Worm (Caenorhabditis elegans) whole organism, mixed stage, embryonic: ENCODE measurements around the gene gst-26.
A peak's percentile ranks its signal among the peaks of the same experiment; 100 is the strongest.

Source experiments
- bed-3 ChIP-seq: fragments of 200-800 bp; sonication (Bioruptor generic); optimal IDR thresholded peaks from 3 replicates; lab custom pipeline; 2018; ENCODE audit warnings: mild to moderate bottlenecking, missing genetic modification characterization, moderate library complexity, missing compliant biosample characterization
- blmp-1 ChIP-seq: fragments of 150-350 bp; optimal IDR thresholded peaks from 2 replicates; lab custom pipeline; 2014; ENCODE audit warnings: missing biosample characterization, missing genetic modification characterization
- ceh-39 ChIP-seq: fragments of 150-350 bp; optimal IDR thresholded peaks from 2 replicates; lab custom pipeline; 2014; ENCODE audit warnings: missing biosample characterization, missing genetic modification characterization
- ceh-43 ChIP-seq: fragments of 200-800 bp; sonication (Bioruptor generic); optimal IDR thresholded peaks from 2 replicates; lab custom pipeline; 2018; ENCODE audit warnings: mild to moderate bottlenecking, missing genetic modification characterization, moderate library complexity, missing compliant biosample characterization
- ceh-83 ChIP-seq: fragments of 200-800 bp; sonication (Bioruptor generic); optimal IDR thresholded peaks from 2 replicates; lab custom pipeline; 2018; ENCODE audit warnings: mild to moderate bottlenecking, missing genetic modification characterization, missing compliant biosample characterization
- ces-1 ChIP-seq: fragments of 150-350 bp; optimal IDR thresholded peaks from 2 replicates; lab custom pipeline; 2014; ENCODE audit warnings: missing biosample characterization, missing genetic modification reagents, missing genetic modification characterization
- cnd-1 ChIP-seq: fragments of 200-800 bp; sonication (Bioruptor generic); optimal IDR thresholded peaks from 2 replicates; lab custom pipeline; 2018; ENCODE audit warnings: mild to moderate bottlenecking, missing genetic modification characterization, missing compliant biosample characterization
- drap-1 ChIP-seq: fragments of 200-800 bp; sonication (Bioruptor generic); optimal IDR thresholded peaks from 3 replicates; lab custom pipeline; 2018; ENCODE audit warnings: mild to moderate bottlenecking, missing genetic modification characterization, missing compliant biosample characterization
- elt-1 ChIP-seq: sonication (generic microtip); optimal IDR thresholded peaks from 2 replicates; lab custom pipeline; 2017; ENCODE audit warnings: missing genetic modification characterization, mild to moderate bottlenecking, missing compliant biosample characterization, antibody characterized with exemption, moderate library complexity, borderline replicate concordance; ENCODE audit not compliant: insufficient read depth
- elt-3 ChIP-seq: fragments of 150-350 bp; optimal IDR thresholded peaks from 2 replicates; lab custom pipeline; 2014; ENCODE audit warnings: missing biosample characterization, missing genetic modification characterization
- flh-1 ChIP-seq: fragments of 200-800 bp; sonication (Bioruptor generic); optimal IDR thresholded peaks from 2 replicates; lab custom pipeline; 2018; ENCODE audit warnings: mild to moderate bottlenecking, missing genetic modification characterization, moderate library complexity, missing compliant biosample characterization
- ham-2 ChIP-seq: fragments of 200-800 bp; sonication (Bioruptor generic); optimal IDR thresholded peaks from 2 replicates; lab custom pipeline; 2018; ENCODE audit warnings: mild to moderate bottlenecking, missing genetic modification characterization, missing compliant biosample characterization
- hlh-1 ChIP-seq: fragments of 150-350 bp; optimal IDR thresholded peaks from 2 replicates; lab custom pipeline; 2014; ENCODE audit warnings: missing biosample characterization, missing genetic modification reagents, missing genetic modification characterization
- lin-13 ChIP-seq: fragments of 150-350 bp; optimal IDR thresholded peaks from 2 replicates; lab custom pipeline; 2014; ENCODE audit warnings: missing biosample characterization, missing genetic modification characterization
- lin-32 ChIP-seq: fragments of 200-800 bp; sonication (Bioruptor generic); optimal IDR thresholded peaks from 2 replicates; lab custom pipeline; 2018; ENCODE audit warnings: mild to moderate bottlenecking, missing genetic modification characterization, missing compliant biosample characterization
- lsy-2 ChIP-seq: fragments of 150-350 bp; optimal IDR thresholded peaks from 2 replicates; lab custom pipeline; 2014; ENCODE audit warnings: missing biosample characterization, missing genetic modification characterization
- mab-5 ChIP-seq: fragments of 150-350 bp; optimal IDR thresholded peaks from 2 replicates; lab custom pipeline; 2014; ENCODE audit warnings: missing biosample characterization, missing genetic modification characterization
- mep-1 ChIP-seq: fragments of 150-350 bp; optimal IDR thresholded peaks from 2 replicates; lab custom pipeline; 2017; ENCODE audit warnings: missing biosample characterization, missing genetic modification reagents, missing genetic modification characterization, inconsistent platforms
- mls-2 ChIP-seq: sonication (generic microtip); optimal IDR thresholded peaks from 2 replicates; lab custom pipeline; 2016; ENCODE audit warnings: mild to moderate bottlenecking, missing genetic modification characterization, moderate library complexity, missing compliant biosample characterization
- nhr-12 ChIP-seq: fragments of 150-350 bp; optimal IDR thresholded peaks from 2 replicates; lab custom pipeline; 2014; ENCODE audit warnings: missing biosample characterization, missing genetic modification characterization
- nhr-2 ChIP-seq: fragments of 150-350 bp; optimal IDR thresholded peaks from 2 replicates; lab custom pipeline; 2014; ENCODE audit warnings: missing biosample characterization, missing genetic modification characterization
- nhr-237 ChIP-seq: fragments of 150-350 bp; optimal IDR thresholded peaks from 2 replicates; lab custom pipeline; 2014; ENCODE audit warnings: missing biosample characterization, missing genetic modification characterization
- nhr-28 ChIP-seq: fragments of 150-350 bp; optimal IDR thresholded peaks from 2 replicates; lab custom pipeline; 2014; ENCODE audit warnings: missing biosample characterization, missing genetic modification characterization
- nhr-76 ChIP-seq: sonication (generic microtip); optimal IDR thresholded peaks from 2 replicates; lab custom pipeline; 2017; ENCODE audit warnings: missing biosample characterization, missing genetic modification characterization
- pha-4 ChIP-seq: fragments of 150-350 bp; optimal IDR thresholded peaks from 2 replicates; lab custom pipeline; 2018; ENCODE audit warnings: missing biosample characterization, missing genetic modification reagents, missing genetic modification characterization
- snpc-4 ChIP-seq: fragments of 150-350 bp; optimal IDR thresholded peaks from 2 replicates; lab custom pipeline; 2014; ENCODE audit warnings: missing biosample characterization, missing genetic modification characterization
- sptf-1 ChIP-seq: sonication (generic microtip); optimal IDR thresholded peaks from 2 replicates; lab custom pipeline; 2017; ENCODE audit warnings: mild to moderate bottlenecking, missing genetic modification characterization, moderate library complexity, missing compliant biosample characterization
- tbx-8 ChIP-seq: fragments of 200-800 bp; sonication (Bioruptor generic); optimal IDR thresholded peaks from 2 replicates; lab custom pipeline; 2018; ENCODE audit warnings: mild to moderate bottlenecking, missing genetic modification characterization, moderate library complexity, missing compliant biosample characterization
- unc-120 ChIP-seq: sonication (generic microtip); optimal IDR thresholded peaks from 2 replicates; lab custom pipeline; 2017; ENCODE audit warnings: missing genetic modification characterization, missing compliant biosample characterization; ENCODE audit not compliant: poor library complexity, severe bottlenecking
- unc-39 ChIP-seq: fragments of 150-350 bp; optimal IDR thresholded peaks from 2 replicates; lab custom pipeline; 2014; ENCODE audit warnings: missing biosample characterization, missing genetic modification characterization
- ztf-11 ChIP-seq: fragments of 150-350 bp; optimal IDR thresholded peaks from 2 replicates; lab custom pipeline; 2014; ENCODE audit warnings: missing biosample characterization, missing genetic modification characterization

Gene gst-26

DNA sequence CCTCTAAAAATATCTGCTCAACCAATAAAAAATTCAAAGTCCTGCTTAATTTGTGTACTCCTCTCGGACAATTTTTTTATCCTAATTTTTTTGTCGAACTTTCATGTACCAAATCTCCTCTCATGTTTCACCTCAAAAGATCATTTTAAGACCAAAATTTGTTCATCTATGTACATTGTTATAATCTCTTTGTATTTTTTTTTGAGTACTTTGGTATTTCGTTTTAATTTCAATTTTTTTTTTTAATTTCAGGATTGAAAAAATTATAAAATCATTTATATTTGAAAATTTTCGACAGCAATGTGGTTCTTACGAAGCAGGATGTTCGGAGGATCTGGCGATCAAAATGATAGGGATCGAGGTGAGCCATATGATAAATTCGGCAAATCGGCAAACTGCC is 32.1 kb upstream of the gst-26 start, which contains the start of gene spsb-1:
Gene spsb-1 (plus strand): TSS at position 301 of the 400 bp plus-strand sequence.
- TF ChIP-seq lsy-2 (no peak), drap-1 (GFP tag; lab: Kevin White, UChicago) (no peak), unc-39 (no peak), ceh-39 (tag; lab: Kevin White, UChicago) (no peak), unc-120 (tag; lab: Kevin White, UChicago) (no peak), nhr-76 (tag; lab: Kevin White, UChicago) (no peak), lin-13 (tag; lab: Kevin White, UChicago) (no peak), nhr-12 (tag; lab: Kevin White, UChicago) (no peak), lin-32 (no peak), mls-2 (tag; lab: Kevin White, UChicago) (no peak), pha-4 (tag; lab: Kevin White, UChicago) (no peak), mab-5 (tag; lab: Kevin White, UChicago) (no peak), nhr-28 (tag; lab: Kevin White, UChicago) (no peak)

DNA sequence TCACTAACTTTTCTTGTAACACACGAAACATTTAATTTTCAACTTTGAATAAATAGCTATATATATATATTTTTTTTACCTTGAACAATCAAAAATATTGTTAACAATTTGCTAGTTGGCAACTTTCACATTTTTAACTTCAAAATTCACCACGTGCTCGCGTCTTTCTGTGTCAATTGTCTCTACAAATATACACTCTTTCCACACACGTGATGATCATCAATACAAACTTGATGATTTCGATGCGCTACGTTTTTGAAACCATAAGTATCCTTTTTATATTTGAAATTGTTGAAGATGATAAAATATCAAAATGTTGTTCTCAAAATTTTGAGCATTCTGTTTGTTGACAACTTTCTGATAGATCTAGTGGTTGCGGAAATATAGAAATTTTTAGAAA is 31.0 kb upstream of the gst-26 start:
- TF ChIP-seq mls-2 (tag; lab: Kevin White, UChicago) (no peak), ceh-83 (no peak), mep-1 (tag; lab: Kevin White, UChicago) (no peak), ztf-11 (no peak), lin-32 (no peak), hlh-1 (tag; lab: Kevin White, UChicago) (no peak), ham-2 (GFP tag; lab: Kevin White, UChicago) (no peak)

DNA sequence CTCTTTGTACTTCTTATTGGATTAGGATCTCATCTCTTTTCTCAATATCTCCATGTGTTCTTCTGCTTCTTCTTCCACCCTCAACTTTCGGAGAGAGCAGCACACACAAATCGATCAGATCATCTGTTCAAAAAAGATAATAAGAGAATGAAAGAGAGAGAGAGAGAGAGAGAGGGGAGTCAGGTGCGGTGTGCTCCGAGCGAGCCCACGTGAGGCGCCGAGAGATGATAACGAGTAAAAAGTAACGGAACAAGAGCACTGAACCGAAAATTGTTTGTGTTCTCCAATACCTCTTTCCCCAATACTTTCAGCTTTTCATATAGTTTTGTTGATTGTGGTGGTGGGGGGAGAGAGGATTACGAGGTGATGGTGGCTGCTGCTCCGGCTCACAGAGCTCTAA is 29.6 kb upstream of the gst-26 start:
- TF ChIP-seq hlh-1 (tag; lab: Kevin White, UChicago) (peak; percentile 55), ceh-39 (tag; lab: Kevin White, UChicago) (no peak), blmp-1 (tag; lab: Kevin White, UChicago) (no peak), nhr-28 (tag; lab: Kevin White, UChicago) (no peak), snpc-4 (tag; lab: Kevin White, UChicago) (no peak), unc-120 (tag; lab: Kevin White, UChicago) (peak; percentile 3), drap-1 (GFP tag; lab: Kevin White, UChicago) (no peak), ces-1 (GFP tag; lab: Kevin White, UChicago) (no peak), cnd-1 (tag; lab: Kevin White, UChicago) (no peak), mep-1 (tag; lab: Kevin White, UChicago) (no peak), nhr-2 (no peak), mls-2 (tag; lab: Kevin White, UChicago) (no peak)
- TF ChIP-seq, all 35 proteins: peak for 2

DNA sequence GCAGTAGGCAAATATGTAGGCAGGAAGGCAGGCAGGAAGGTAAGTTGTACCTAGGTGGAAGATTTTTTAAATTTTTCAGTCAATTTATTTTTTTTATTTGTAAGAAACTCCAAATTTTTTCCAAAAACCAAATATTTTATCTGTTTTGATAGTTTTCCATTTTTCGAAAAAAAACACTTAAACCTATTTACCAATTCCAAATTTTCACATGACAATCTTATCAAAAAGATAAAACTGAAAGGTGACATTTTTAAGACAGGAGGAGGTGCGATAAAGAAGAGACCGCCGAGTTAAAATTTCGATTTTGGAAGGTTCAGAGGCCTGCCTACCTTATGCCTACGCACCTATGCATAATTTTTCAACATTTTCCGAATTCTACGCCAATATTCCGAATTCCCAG is 26.6 kb upstream of the gst-26 start:
- TF ChIP-seq mls-2 (tag; lab: Kevin White, UChicago) (no peak), snpc-4 (tag; lab: Kevin White, UChicago) (no peak), unc-39 (no peak), drap-1 (GFP tag; lab: Kevin White, UChicago) (no peak), ham-2 (GFP tag; lab: Kevin White, UChicago) (no peak)

DNA sequence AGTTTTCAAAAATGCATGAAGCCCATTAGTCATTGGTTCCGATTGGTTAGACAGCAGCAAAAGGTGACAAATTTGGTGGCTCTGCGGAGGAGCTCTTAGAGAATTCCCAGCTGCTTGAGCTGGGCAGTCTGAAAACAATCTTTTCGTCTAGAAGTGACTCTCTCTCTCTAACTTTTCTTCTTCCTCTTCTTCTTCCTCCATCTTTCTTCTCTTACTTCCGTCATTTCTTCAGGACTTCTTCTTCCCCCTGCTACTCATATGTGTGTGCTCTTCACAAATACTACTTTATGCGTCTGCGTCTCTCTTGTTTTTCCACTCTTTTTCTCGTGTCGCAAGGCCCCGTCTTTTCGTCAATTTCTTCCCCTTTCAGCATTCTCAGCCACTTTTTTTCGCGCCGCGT is 25.6 kb upstream of the gst-26 start:
- TF ChIP-seq unc-39 (no peak), bed-3 (GFP tag; lab: Kevin White, UChicago) (no peak), cnd-1 (tag; lab: Kevin White, UChicago) (no peak), sptf-1 (no peak), drap-1 (GFP tag; lab: Kevin White, UChicago) (no peak), ces-1 (GFP tag; lab: Kevin White, UChicago) (peak; percentile 18)

DNA sequence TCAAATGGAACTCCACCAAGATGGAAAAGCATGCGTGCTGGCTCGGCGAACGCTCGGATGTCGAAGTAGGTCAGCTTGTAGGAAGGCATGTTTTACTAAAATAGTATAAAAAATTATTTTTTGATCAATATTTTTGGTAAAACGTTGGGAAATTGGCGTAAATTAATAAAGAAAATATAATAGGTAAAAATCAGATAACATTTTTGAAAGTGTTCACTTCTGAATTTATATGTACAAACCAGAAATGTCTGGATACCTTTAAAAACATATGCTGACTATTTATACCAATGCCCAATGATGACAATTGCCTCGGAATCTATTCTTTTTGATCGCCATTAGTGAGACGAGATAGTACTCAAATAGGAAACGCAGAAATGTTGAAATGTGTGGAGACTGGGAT is 20.9 kb upstream of the gst-26 start, which contains the start of gene gst-35:
Gene gst-35 (minus strand): TSS at position 101 of the 400 bp plus-strand sequence.
- no peak for TF ChIP-seq ham-2 (GFP tag; lab: Kevin White, UChicago)

DNA sequence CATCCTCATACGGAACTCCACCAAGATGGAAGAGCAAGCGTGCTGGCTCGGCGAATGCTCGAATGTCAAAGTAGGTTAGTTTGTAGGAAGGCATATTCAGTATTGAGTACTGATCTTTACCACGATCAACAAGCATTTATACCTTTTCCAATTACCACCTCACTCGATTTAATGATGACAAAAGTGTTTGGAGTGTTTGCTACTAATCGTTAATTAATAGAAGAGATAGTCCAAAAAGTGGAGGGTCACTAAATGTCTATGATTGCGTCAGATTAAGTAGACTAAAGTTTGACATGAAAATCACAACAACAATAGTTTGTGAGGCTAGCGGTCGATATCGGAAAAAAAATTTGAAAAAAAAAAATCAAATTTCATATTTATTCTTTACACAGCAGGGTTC is 18.8 kb upstream of the gst-26 start, which contains the start of gene gst-34:
Gene gst-34 (minus strand): TSS at position 101 of the 400 bp plus-strand sequence.
- TF ChIP-seq ceh-39 (tag; lab: Kevin White, UChicago) (no peak), sptf-1 (no peak), nhr-12 (tag; lab: Kevin White, UChicago) (no peak), nhr-28 (tag; lab: Kevin White, UChicago) (no peak), lin-13 (tag; lab: Kevin White, UChicago) (no peak), cnd-1 (tag; lab: Kevin White, UChicago) (no peak), pha-4 (tag; lab: Kevin White, UChicago) (no peak), nhr-237 (tag; lab: Kevin White, UChicago) (no peak), ceh-43 (GFP tag; lab: Kevin White, UChicago) (no peak), flh-1 (GFP tag; lab: Kevin White, UChicago) (no peak), tbx-8 (no peak), unc-120 (tag; lab: Kevin White, UChicago) (no peak), elt-3 (tag; lab: Kevin White, UChicago) (no peak), mep-1 (tag; lab: Kevin White, UChicago) (no peak), snpc-4 (tag; lab: Kevin White, UChicago) (no peak), elt-1 (tag; lab: Kevin White, UChicago) (no peak)
